Fruit fly (Drosophila melanogaster) whole organism, embryonic: ENCODE results near the gene CG44261.

Experiments used
- CG10979 ChIP-seq: fragments of 200-800 bp; sonication (Bioruptor generic); optimal IDR thresholded peaks from 2 replicates; lab custom pipeline; 2018; ENCODE audit warnings: missing biosample characterization, mild to moderate bottlenecking, missing genetic modification characterization, moderate library complexity
- CG11085 ChIP-seq: fragments of 200-800 bp; sonication (Bioruptor generic); IDR thresholded peaks from 2 replicates; pipeline ENCODE4 v1.3.6; 2022; ENCODE audit warnings: missing biosample characterization, missing genetic modification characterization
- CG12071 ChIP-seq: fragments of 200-800 bp; sonication (Bioruptor generic); optimal IDR thresholded peaks from 3 replicates; lab custom pipeline; 2018; ENCODE audit warnings: missing biosample characterization, mild to moderate bottlenecking, missing genetic modification characterization
- CG12391 ChIP-seq: fragments of 200-800 bp; sonication (Bioruptor generic); optimal IDR thresholded peaks from 3 replicates; lab custom pipeline; 2018; ENCODE audit warnings: missing biosample characterization, mild to moderate bottlenecking, missing genetic modification characterization, moderate library complexity
- CG12744 ChIP-seq: fragments of 200-800 bp; sonication (Bioruptor generic); optimal IDR thresholded peaks from 2 replicates; lab custom pipeline; 2016; ENCODE audit warnings: missing biosample characterization, missing genetic modification characterization
- CG13624 ChIP-seq: fragments of 200-800 bp; sonication (Bioruptor generic); optimal IDR thresholded peaks from 2 replicates; lab custom pipeline; 2016; ENCODE audit warnings: missing biosample characterization, missing genetic modification characterization
- CG14710 ChIP-seq: fragments of 200-800 bp; sonication (Bioruptor generic); optimal IDR thresholded peaks from 3 replicates; lab custom pipeline; 2019; ENCODE audit warnings: missing biosample characterization, mild to moderate bottlenecking, missing genetic modification characterization, moderate library complexity
- CG16779 ChIP-seq: fragments of 200-800 bp; sonication (Bioruptor generic); IDR thresholded peaks from 2 replicates; pipeline ENCODE4 v1.3.6; 2022; ENCODE audit warnings: missing biosample characterization, missing genetic modification characterization
- CG18262 ChIP-seq: fragments of 200-800 bp; optimal IDR thresholded peaks from 3 replicates; lab custom pipeline; 2019; ENCODE audit warnings: missing biosample characterization, mild to moderate bottlenecking, missing genetic modification characterization, moderate library complexity
- CG2116 ChIP-seq: fragments of 200-800 bp; sonication (Bioruptor generic); optimal IDR thresholded peaks from 3 replicates; lab custom pipeline; 2018; ENCODE audit warnings: missing biosample characterization, mild to moderate bottlenecking, missing genetic modification characterization
- CG2875 ChIP-seq: fragments of 200-800 bp; sonication (Bioruptor generic); optimal IDR thresholded peaks from 2 replicates; lab custom pipeline; 2017; ENCODE audit warnings: missing biosample characterization, mild to moderate bottlenecking, missing genetic modification characterization, missing genetic modification reagents
- CG3281 ChIP-seq: fragments of 200-800 bp; sonication (Bioruptor generic); optimal IDR thresholded peaks from 3 replicates; lab custom pipeline; 2017; ENCODE audit warnings: missing biosample characterization, mild to moderate bottlenecking, missing genetic modification characterization
- CG6683 ChIP-seq: fragments of 200-800 bp; sonication (Bioruptor generic); optimal IDR thresholded peaks from 2 replicates; lab custom pipeline; 2017; ENCODE audit warnings: missing biosample characterization, mild to moderate bottlenecking, missing genetic modification characterization, missing genetic modification reagents
- CoRest ChIP-seq: fragments of 200-800 bp; sonication (Bioruptor generic); optimal IDR thresholded peaks from 3 replicates; lab custom pipeline; 2018; ENCODE audit warnings: missing biosample characterization, mild to moderate bottlenecking, missing genetic modification characterization, moderate library complexity
- CrebB ChIP-seq: fragments of 200-800 bp; sonication (Bioruptor generic); optimal IDR thresholded peaks from 3 replicates; lab custom pipeline; 2018; ENCODE audit warnings: missing biosample characterization, mild to moderate bottlenecking, missing genetic modification characterization
- Dbx ChIP-seq: fragments of 200-800 bp; sonication (Bioruptor generic); IDR thresholded peaks from 3 replicates; pipeline ENCODE4 v1.3.6; 2022; ENCODE audit warnings: missing biosample characterization, missing genetic modification characterization
- Dip3 ChIP-seq: fragments of 200-800 bp; sonication (Bioruptor generic); optimal IDR thresholded peaks from 3 replicates; lab custom pipeline; 2016; ENCODE audit warnings: missing biosample characterization, missing genetic modification characterization
- Dref ChIP-seq: fragments of 200-800 bp; sonication (Bioruptor generic); IDR thresholded peaks from 2 replicates; pipeline ENCODE4 v1.3.6; 2022; ENCODE audit warnings: missing biosample characterization, missing genetic modification characterization
- Eip74EF ChIP-seq, 2 experiments: fragments of 200-800 bp in 1 of 2; fragments of >200 bp in 1 of 2; sonication (Bioruptor generic) in 1 of 2; optimal IDR thresholded peaks; 2 replicates each; lab custom pipeline; 2017 to 2019; ENCODE audit warnings: missing biosample characterization in 2 of 2, missing genetic modification characterization in 2 of 2, mild to moderate bottlenecking in 1 of 2, moderate library complexity in 1 of 2
- Fer3 ChIP-seq: fragments of 200-800 bp; sonication (Bioruptor generic); optimal IDR thresholded peaks from 2 replicates; lab custom pipeline; 2018; ENCODE audit warnings: missing biosample characterization, mild to moderate bottlenecking, missing genetic modification characterization, moderate library complexity
- H2.0 ChIP-seq: fragments of 200-800 bp; sonication (Bioruptor generic); IDR thresholded peaks from 2 replicates; pipeline ENCODE4 v1.3.6; 2022; ENCODE audit warnings: missing biosample characterization, missing genetic modification characterization
- Lim3 ChIP-seq: fragments of 200-800 bp; sonication (Bioruptor generic); IDR thresholded peaks from 2 replicates; pipeline ENCODE4 v1.3.6; 2022; ENCODE audit warnings: missing biosample characterization, missing genetic modification characterization
- MBD-R2 ChIP-seq: fragments of 200-800 bp; sonication (Bioruptor generic); IDR thresholded peaks from 2 replicates; pipeline ENCODE4 v1.3.6; 2022; ENCODE audit warnings: missing biosample characterization, missing genetic modification characterization
- MTF-1 ChIP-seq: fragments of 200-800 bp; sonication (Bioruptor generic); optimal IDR thresholded peaks from 2 replicates; lab custom pipeline; 2018; ENCODE audit warnings: missing biosample characterization, mild to moderate bottlenecking, missing genetic modification characterization, borderline replicate concordance
- Six4 ChIP-seq: fragments of 200-800 bp; sonication (Bioruptor generic); optimal IDR thresholded peaks from 2 replicates; lab custom pipeline; 2016; ENCODE audit warnings: missing biosample characterization, missing genetic modification characterization
- Spps ChIP-seq: fragments of 200-800 bp; sonication (Bioruptor generic); optimal IDR thresholded peaks from 2 replicates; lab custom pipeline; 2018; ENCODE audit warnings: missing biosample characterization, mild to moderate bottlenecking, missing genetic modification characterization
- Sry-β ChIP-seq: fragments of 200-800 bp; sonication (Bioruptor generic); optimal IDR thresholded peaks from 2 replicates; lab custom pipeline; 2018; ENCODE audit warnings: missing biosample characterization, mild to moderate bottlenecking, missing genetic modification characterization, moderate library complexity
- Taf1 ChIP-seq: fragments of 200-800 bp; sonication (Bioruptor generic); IDR thresholded peaks from 2 replicates; pipeline ENCODE4 v1.3.6; 2022; ENCODE audit warnings: missing biosample characterization, missing genetic modification characterization
- Trl ChIP-seq, 3 experiments: fragments of >200 bp in 2 of 3; fragments of 200-800 bp in 1 of 3; sonication (Bioruptor generic) in 1 of 3; optimal IDR thresholded peaks; 2 replicates in 1 of 3; 3 replicates in 2 of 3; lab custom pipeline; 2016 to 2017; ENCODE audit warnings: missing biosample characterization in 1 of 3, missing genetic modification characterization in 1 of 3
- bab2 ChIP-seq: fragments of 200-800 bp; sonication (Bioruptor generic); optimal IDR thresholded peaks from 2 replicates; lab custom pipeline; 2016; ENCODE audit warnings: missing biosample characterization, missing genetic modification characterization
- bbx ChIP-seq: fragments of 200-800 bp; sonication (Bioruptor generic); IDR thresholded peaks from 2 replicates; pipeline ENCODE4 v1.3.6; 2022; ENCODE audit warnings: missing biosample characterization, missing genetic modification characterization; ENCODE audit not compliant: partially characterized antibody
- br ChIP-seq: fragments of >200 bp; optimal IDR thresholded peaks from 2 replicates; lab custom pipeline; 2017
- chif ChIP-seq, 2 experiments: fragments of 200-800 bp; sonication (Bioruptor generic); optimal IDR thresholded peaks; 3 replicates each; lab custom pipeline; 2016; ENCODE audit warnings: missing biosample characterization in 2 of 2, missing genetic modification characterization in 2 of 2
- danr ChIP-seq: fragments of 200-800 bp; sonication (Bioruptor generic); IDR thresholded peaks from 2 replicates; pipeline ENCODE4 v1.3.6; 2022; ENCODE audit warnings: missing biosample characterization, missing genetic modification characterization
- disco-r ChIP-seq: fragments of 200-800 bp; sonication (Bioruptor generic); optimal IDR thresholded peaks from 2 replicates; lab custom pipeline; 2016; ENCODE audit warnings: missing biosample characterization, missing genetic modification characterization
- esg ChIP-seq: fragments of 200-800 bp; sonication (Bioruptor generic); conservative IDR thresholded peaks from 2 replicates; pipeline ENCODE4 v1.3.6; 2022; ENCODE audit warnings: missing biosample characterization, missing genetic modification characterization
- eve ChIP-seq, 2 experiments: fragments of >200 bp; optimal IDR thresholded peaks; 2 replicates each; lab custom pipeline; 2017; ENCODE audit warnings: missing biosample characterization in 2 of 2, missing genetic modification characterization in 2 of 2
- gcm ChIP-seq: fragments of 200-800 bp; sonication (Bioruptor generic); optimal IDR thresholded peaks from 2 replicates; lab custom pipeline; 2019; ENCODE audit warnings: missing biosample characterization, mild to moderate bottlenecking, missing genetic modification characterization, moderate library complexity
- gem ChIP-seq: fragments of 200-800 bp; sonication (Bioruptor generic); optimal IDR thresholded peaks from 2 replicates; lab custom pipeline; 2019; ENCODE audit warnings: missing biosample characterization, mild to moderate bottlenecking, missing genetic modification characterization, moderate library complexity
- grn ChIP-seq: fragments of 200-800 bp; sonication (Bioruptor generic); optimal IDR thresholded peaks from 3 replicates; lab custom pipeline; 2017; ENCODE audit warnings: missing biosample characterization, missing genetic modification characterization
- lbe ChIP-seq: fragments of 200-800 bp; sonication (Bioruptor generic); optimal IDR thresholded peaks from 2 replicates; lab custom pipeline; 2016; ENCODE audit warnings: missing biosample characterization, mild to moderate bottlenecking, missing genetic modification characterization
- luna ChIP-seq: fragments of 200-800 bp; sonication (Bioruptor generic); optimal IDR thresholded peaks from 2 replicates; lab custom pipeline; 2016; ENCODE audit warnings: missing biosample characterization, missing genetic modification characterization
- maf-S ChIP-seq: fragments of 200-800 bp; sonication (Bioruptor generic); optimal IDR thresholded peaks from 2 replicates; lab custom pipeline; 2016; ENCODE audit warnings: missing biosample characterization, missing genetic modification characterization
- nerfin-1 ChIP-seq: fragments of 200-800 bp; sonication (Bioruptor generic); optimal IDR thresholded peaks from 3 replicates; lab custom pipeline; 2019; ENCODE audit warnings: missing biosample characterization, mild to moderate bottlenecking, missing genetic modification characterization, moderate library complexity
- nerfin-2 ChIP-seq: fragments of 200-800 bp; sonication (Bioruptor generic); IDR thresholded peaks from 2 replicates; pipeline ENCODE4 v1.3.6; 2022; ENCODE audit warnings: missing biosample characterization, missing genetic modification characterization; ENCODE audit not compliant: partially characterized antibody
- prd ChIP-seq, 3 experiments: fragments of >200 bp in 2 of 3; fragments of 200-800 bp in 1 of 3; sonication (Bioruptor generic) in 1 of 3; optimal IDR thresholded peaks in 2 of 3; IDR thresholded peaks in 1 of 3; 2 replicates in 2 of 3; 3 replicates in 1 of 3; pipeline versions ENCODE4 v1.3.6 to Lab custom; 2017 to 2022; ENCODE audit warnings: missing biosample characterization in 1 of 3, missing genetic modification characterization in 1 of 3
- sqz ChIP-seq: fragments of 200-800 bp; sonication (Bioruptor generic); optimal IDR thresholded peaks from 3 replicates; lab custom pipeline; 2018; ENCODE audit warnings: missing biosample characterization, mild to moderate bottlenecking, missing genetic modification characterization
- twi ChIP-seq: fragments of 200-800 bp; optimal IDR thresholded peaks from 2 replicates; lab custom pipeline; 2019; ENCODE audit warnings: missing biosample characterization, mild to moderate bottlenecking, missing genetic modification characterization, moderate library complexity
- yki ChIP-seq: fragments of >200 bp; optimal IDR thresholded peaks from 3 replicates; lab custom pipeline; 2018

The CG44261 gene

dm6 chr3R:9378644-9379411 lies 29.1 kb downstream of the CG44261 start (continued):
- TF ChIP-seq lbe (GFP tag; lab: Kevin White, UChicago) (peak; percentile 84), Six4 (GFP tag; lab: Kevin White, UChicago) (no peak), maf-S (GFP tag; lab: Kevin White, UChicago) (no peak), Trl (optimal IDR thresholded peaks at IDR 0.05; lab: Kevin White, UChicago) (no peak), Trl (GFP tag; optimal IDR thresholded peaks at IDR 0.05; lab: Kevin White, UChicago) (peak; percentile 1), grn (GFP tag; lab: Kevin White, UChicago) (peak; percentile 79), danr (GFP tag; lab: Robert Waterston, UW) (no peak), Dip3 (no peak), yki (no peak), bab2 (GFP tag; lab: Kevin White, UChicago) (peak; percentile 47), Fer3 (tag; lab: Kevin White, UChicago) (no peak), Lim3 (no peak), CG2116 (peak; percentile 40), CG11085 (GFP tag; lab: Robert Waterston, UW) (no peak), luna (GFP tag; lab: Kevin White, UChicago) (no peak), CG12744 (GFP tag; lab: Kevin White, UChicago) (no peak), Eip74EF (GFP tag; optimal IDR thresholded peaks at IDR 0.05; lab: Kevin White, UChicago) (peak in 1 of 2 experiments; percentile 66), CG10979 (tag; lab: Kevin White, UChicago) (peak; percentile 87), CG12391 (tag; lab: Kevin White, UChicago) (peak; percentile 76), sqz (peak; percentile 68), CoRest (tag; lab: Kevin White, UChicago) (peak; percentile 62), H2.0 (GFP tag; lab: Robert Waterston, UW) (no peak), eve (GFP tag; optimal IDR thresholded peaks at IDR 0.05; lab: Kevin White, UChicago) (peak in 1 of 2 experiments; percentile 60), CrebB (tag; lab: Kevin White, UChicago) (no peak), Spps (tag; lab: Kevin White, UChicago) (peak; percentile 63), Dref (GFP tag; lab: Robert Waterston, UW) (no peak), nerfin-1 (tag; lab: Kevin White, UChicago) (peak; percentile 42), br (lab: Kevin White, UChicago) (no peak), Sry-β (GFP tag; lab: Kevin White, UChicago) (no peak), gcm (GFP tag; lab: Kevin White, UChicago) (peak; percentile 76), prd (optimal IDR thresholded peaks at IDR 0.05; lab: Kevin White, UChicago) (no peak), prd (GFP tag; IDR thresholded peaks at IDR 0.05; lab: Robert Waterston, UW) (peak; percentile 79; the same call in 2 of the 3 replicates), chif (GFP tag; optimal IDR thresholded peaks at IDR 0.05; lab: Kevin White, UChicago) (no peak), twi (tag; lab: Kevin White, UChicago) (peak; percentile 69), disco-r (GFP tag; lab: Kevin White, UChicago) (no peak), CG2875 (peak; percentile 35), gem (peak; percentile 83), MTF-1 (GFP tag; lab: Kevin White, UChicago) (no peak), CG6683 (no peak), CG18262 (tag; lab: Kevin White, UChicago) (peak; percentile 91), CG12071 (no peak), MBD-R2 (GFP tag; lab: Robert Waterston, UW) (no peak), CG16779 (GFP tag; lab: Robert Waterston, UW) (no peak), bbx (GFP tag; lab: Robert Waterston, UW) (no peak), Taf1 (GFP tag; lab: Robert Waterston, UW) (no peak), esg (no peak), Dbx (GFP tag; lab: Robert Waterston, UW) (no peak), nerfin-2 (GFP tag; lab: Robert Waterston, UW) (no peak), CG13624 (GFP tag; lab: Kevin White, UChicago) (peak; percentile 7), CG14710 (peak; percentile 87), CG3281 (GFP tag; lab: Kevin White, UChicago) (peak; percentile 20)
